Worm (Caenorhabditis elegans): ENCODE measurements around the gene F42E8.1.

- TF ChIP-seq mxl-3 (GFP tag; optimal IDR thresholded peaks at IDR 0.05), result no peak
- no peak for TF ChIP-seq lin-1 (GFP tag; IDR thresholded peaks at IDR 0.05)
- no peak for TF ChIP-seq lin-38 (GFP tag; IDR thresholded peaks at IDR 0.05)
- no peak for TF ChIP-seq pqm-1 (tag; optimal IDR thresholded peaks at IDR 0.05)
- TF ChIP-seq mep-1 (tag; optimal IDR thresholded peaks at IDR 0.05), result no peak
- no peak for TF ChIP-seq ztf-11 (tag; optimal IDR thresholded peaks at IDR 0.05)
- no peak for TF ChIP-seq nhr-41 (GFP tag; IDR thresholded peaks at IDR 0.05)
- TF ChIP-seq ceh-32 (tag; optimal IDR thresholded peaks at IDR 0.05; ENCODE audit: poor library complexity), result no peak
Measured at ce11 chrV:13018233-13018632, 43.7 kb upstream of the F42E8.1 start.

Measured in whole organism, L4 larva.